Worm (Caenorhabditis elegans): ENCODE data around the gene snr-1.
A peak's percentile ranks its signal among the peaks of the same experiment; 100 is the strongest.
"Not testable (repeated sequence)": the region's sequence is repeated elsewhere in the genome, so short reads cannot be mapped to it uniquely, and the experiment has no call there.

The snr-1 gene

ce11 chrIV:17125967-17126366 lies 38.1 kb downstream of the snr-1 start:
- no peak for TF ChIP-seq F37B4.10 (GFP tag; IDR thresholded peaks at IDR 0.05)
- TF ChIP-seq lsy-27 (tag; optimal IDR thresholded peaks at IDR 0.05; ENCODE audit: borderline replicate concordance, insufficient read depth): no peak
- peak; percentile 56 for TF ChIP-seq xnd-1 (tag; optimal IDR thresholded peaks at IDR 0.05)
- 0 out of 2 replicates have a peak, but pooled peaks have one; percentile 12 for TF ChIP-seq B0336.3 (GFP tag; IDR thresholded peaks at IDR 0.05)
- no peak for TF ChIP-seq F49E8.2 (tag; optimal IDR thresholded peaks at IDR 0.05; ENCODE audit: insufficient read depth)
- TF ChIP-seq snpc-4 (GFP tag; optimal IDR thresholded peaks at IDR 0.05): no peak
- peak in 2 of 4 experiments; percentile 46 to 79 for TF ChIP-seq snpc-4 (tag; optimal IDR thresholded peaks at IDR 0.05)
- peak; percentile 74 for TF ChIP-seq madf-6 (GFP tag; IDR thresholded peaks at IDR 0.05)
- 0 out of 2 replicates have a peak, but pooled peaks have one; percentile 50 for TF ChIP-seq madf-3 (GFP tag; IDR thresholded peaks at IDR 0.05)
- TF ChIP-seq efl-1 (GFP tag; optimal IDR thresholded peaks at IDR 0.05): peak; percentile 68
- TF ChIP-seq nhr-80 (tag; optimal IDR thresholded peaks at IDR 0.05): no peak
- peak; percentile 25 for TF ChIP-seq tbp1 (GFP tag; optimal IDR thresholded peaks at IDR 0.05)
- 0 out of 2 replicates have a peak, but pooled peaks have one; percentile 46 for TF ChIP-seq Y79H2A.3 (GFP tag; conservative IDR thresholded peaks at IDR 0.05)
- peak; percentile 59; the same call in 1 of the 2 replicates for TF ChIP-seq D2030.7 (GFP tag; IDR thresholded peaks at IDR 0.05)
- TF ChIP-seq atf-7 (tag; optimal IDR thresholded peaks at IDR 0.05): no peak
- TF ChIP-seq C17E4.6 (GFP tag; IDR thresholded peaks at IDR 0.05): no peak
- peak; percentile 78; the same call in 1 of the 2 replicates for TF ChIP-seq attf-6 (GFP tag; IDR thresholded peaks at IDR 0.05)
- peak; percentile 61 for TF ChIP-seq madf-8 (GFP tag; conservative IDR thresholded peaks at IDR 0.05)

ce11 chrIV:17126512-17126911 lies 38.7 kb downstream of the snr-1 start:
- TF ChIP-seq lsl-1 (GFP tag; optimal IDR thresholded peaks at IDR 0.05) (no peak), Y56A3A.18 (GFP tag; IDR thresholded peaks at IDR 0.05) (no peak), T26A5.8 (tag; optimal IDR thresholded peaks at IDR 0.05) (no peak), K11D2.4 (GFP tag; IDR thresholded peaks at IDR 0.05) (no peak), unc-62 (GFP tag; optimal IDR thresholded peaks at IDR 0.05) (no peak), ekl-4 (GFP tag; IDR thresholded peaks at IDR 0.05) (no peak), rec-8 (tag; optimal IDR thresholded peaks at IDR 0.05) (no peak), bed-1 (GFP tag; IDR thresholded peaks at IDR 0.05) (no peak), aptf-2 (GFP tag; conservative IDR thresholded peaks at IDR 0.05) (no peak), pha-4 (tag; optimal IDR thresholded peaks at IDR 0.05) (no peak), lin-26 (GFP tag; IDR thresholded peaks at IDR 0.05) (no peak), fkh-3 (tag; optimal IDR thresholded peaks at IDR 0.05) (no peak), egrh-3 (GFP tag; IDR thresholded peaks at IDR 0.05) (no peak), Y53F4B.3 (GFP tag; IDR thresholded peaks at IDR 0.05) (no peak), snpc-1.3 (tag; optimal IDR thresholded peaks at IDR 0.05; ENCODE audit: insufficient read depth) (no peak), hmg-1.2 (GFP tag; IDR thresholded peaks at IDR 0.05) (no peak), nfyb-1 (GFP tag; IDR thresholded peaks at IDR 0.05) (no peak), cebp-2 (GFP tag; IDR thresholded peaks at IDR 0.05) (no peak)

- TF ChIP-seq ztf-25 (GFP tag; IDR thresholded peaks at IDR 0.05) (0 out of 2 replicates have a peak, but pooled peaks have one; percentile 56), snpc-4 (tag; optimal IDR thresholded peaks at IDR 0.05) (peak in 1 of 4 experiments; percentile 82), attf-6 (GFP tag; IDR thresholded peaks at IDR 0.05) (0 out of 2 replicates have a peak, but pooled peaks have one; percentile 19), B0261.1 (tag; optimal IDR thresholded peaks at IDR 0.05) (peak; percentile 53), rpc-1 (tag; optimal IDR thresholded peaks at IDR 0.05) (peak; percentile 65), dox-1 (GFP tag; IDR thresholded peaks at IDR 0.05) (0 out of 2 replicates have a peak, but pooled peaks have one; percentile 8), hmg-1.2 (GFP tag; IDR thresholded peaks at IDR 0.05) (0 out of 2 replicates have a peak, but pooled peaks have one; percentile 15), tbp1 (GFP tag; optimal IDR thresholded peaks at IDR 0.05) (peak; percentile 82)
- not testable (repeated sequence) for TF ChIP-seq snpc-4 (GFP tag; optimal IDR thresholded peaks at IDR 0.05); rpc-1 (optimal IDR thresholded peaks at IDR 0.05)
These were observed 39.4 kb downstream of the snr-1 start for ce11 chrIV:17127224-17127623.

Data from whole organism, young adult.